Worm (Caenorhabditis elegans) whole organism, L1 larva: Measurements from ENCODE around the gene Y60A9.1.

ENCODE experiments used
- pqm-1 ChIP-seq: sonication (generic microtip); optimal IDR thresholded peaks from 3 replicates; lab custom pipeline; 2017; ENCODE audit warnings: missing biosample characterization, missing genetic modification characterization
- unc-130 ChIP-seq: fragments of 150-350 bp; optimal IDR thresholded peaks from 2 replicates; lab custom pipeline; 2017; ENCODE audit warnings: missing biosample characterization, missing genetic modification characterization, inconsistent platforms

The Y60A9.1 gene

DNA sequence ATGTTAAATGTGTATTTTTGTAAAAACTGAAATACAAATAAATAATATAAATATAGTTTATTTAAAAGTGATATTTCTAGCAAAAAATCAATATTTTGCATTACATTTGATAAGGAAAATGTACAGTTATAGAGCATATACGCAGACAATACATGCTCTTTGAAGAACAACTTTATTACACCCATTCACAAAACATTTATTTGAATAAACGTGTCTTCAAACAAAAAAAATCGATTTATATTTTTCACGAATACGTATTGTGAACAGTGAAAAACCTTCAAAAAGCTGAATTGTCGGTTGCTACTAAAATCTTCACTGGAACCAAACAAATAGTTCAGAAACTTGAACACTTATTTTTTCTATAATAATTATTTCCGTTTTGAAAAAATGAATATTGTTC is 47.6 kb downstream of the Y60A9.1 start, which contains the start of gene K04G11.3:
Gene K04G11.3, minus strand, starts transcription at position 101 of the 400 bp plus-strand sequence.
- TF ChIP-seq pqm-1 (tag; lab: Kevin White, UChicago) (no peak), unc-130 (no peak)
- TF ChIP-seq, all 84 proteins: peak for 0
